Worm (Caenorhabditis elegans) whole organism, late embryonic: Measurements from ENCODE around the gene C26E6.1.

ENCODE experiments used
- C08G9.2 ChIP-seq: sonication (generic microtip); optimal IDR thresholded peaks from 2 replicates; lab custom pipeline; 2016; ENCODE audit warnings: mild to moderate bottlenecking, missing genetic modification characterization, moderate library complexity, missing compliant biosample characterization
- C38D4.7 ChIP-seq: fragments of 200-800 bp; sonication (Bioruptor generic); optimal IDR thresholded peaks from 2 replicates; lab custom pipeline; 2018; ENCODE audit warnings: mild to moderate bottlenecking, missing genetic modification characterization, moderate library complexity, missing compliant biosample characterization
- F13H6.1 ChIP-seq: sonication (generic microtip); optimal IDR thresholded peaks from 2 replicates; lab custom pipeline; 2016; ENCODE audit warnings: missing genetic modification characterization, missing compliant biosample characterization
- T23F11.4 ChIP-seq: fragments of 200-800 bp; sonication (Bioruptor generic); optimal IDR thresholded peaks from 2 replicates; lab custom pipeline; 2018; ENCODE audit warnings: mild to moderate bottlenecking, missing genetic modification characterization, missing compliant biosample characterization
- Y22D7AL.16 ChIP-seq: sonication (generic microtip); optimal IDR thresholded peaks from 2 replicates; lab custom pipeline; 2016; ENCODE audit warnings: missing genetic modification characterization, missing compliant biosample characterization
- ama-1 ChIP-seq: fragments of 150-350 bp; optimal IDR thresholded peaks from 2 replicates; lab custom pipeline; 2014
- ceh-14 ChIP-seq: sonication (generic microtip); optimal IDR thresholded peaks from 2 replicates; lab custom pipeline; 2016; ENCODE audit warnings: missing genotype, missing genetic modification characterization, missing compliant biosample characterization
- ceh-2 ChIP-seq: sonication (generic microtip); optimal IDR thresholded peaks from 2 replicates; lab custom pipeline; 2016; ENCODE audit warnings: missing genotype, missing genetic modification characterization, missing compliant biosample characterization
- ceh-22 ChIP-seq: sonication (generic microtip); optimal IDR thresholded peaks from 2 replicates; lab custom pipeline; 2017; ENCODE audit warnings: missing biosample characterization, missing genetic modification characterization
- ceh-24 ChIP-seq: sonication (generic microtip); optimal IDR thresholded peaks from 2 replicates; lab custom pipeline; 2016; ENCODE audit warnings: mild to moderate bottlenecking, missing genetic modification characterization, missing compliant biosample characterization
- ceh-30 ChIP-seq: fragments of 150-350 bp; optimal IDR thresholded peaks from 2 replicates; lab custom pipeline; 2014; ENCODE audit warnings: missing biosample characterization, missing genetic modification characterization
- ceh-31 ChIP-seq: sonication (generic microtip); optimal IDR thresholded peaks from 2 replicates; lab custom pipeline; 2016; ENCODE audit warnings: missing genetic modification characterization, missing compliant biosample characterization
- ceh-34 ChIP-seq: sonication (generic microtip); optimal IDR thresholded peaks from 2 replicates; lab custom pipeline; 2016; ENCODE audit warnings: mild to moderate bottlenecking, missing genetic modification characterization, missing compliant biosample characterization
- ceh-45 ChIP-seq: fragments of 200-800 bp; sonication (Bioruptor generic); IDR thresholded peaks from 2 replicates; pipeline ENCODE4 v1.3.6; 2022; ENCODE audit warnings: missing genetic modification reagents, missing genetic modification characterization, missing compliant biosample characterization
- ceh-48 ChIP-seq: sonication (generic microtip); optimal IDR thresholded peaks from 2 replicates; lab custom pipeline; 2016; ENCODE audit warnings: missing genetic modification characterization, inconsistent platforms, missing compliant biosample characterization
- ceh-6 ChIP-seq: fragments of 200-800 bp; sonication (Bioruptor generic); optimal IDR thresholded peaks from 2 replicates; lab custom pipeline; 2018; ENCODE audit warnings: mild to moderate bottlenecking, missing genetic modification characterization, missing compliant biosample characterization
- ceh-9 ChIP-seq: sonication (generic microtip); optimal IDR thresholded peaks from 2 replicates; lab custom pipeline; 2016; ENCODE audit warnings: mild to moderate bottlenecking, missing genetic modification characterization, inconsistent platforms, missing compliant biosample characterization
- che-1 ChIP-seq: sonication (generic microtip); optimal IDR thresholded peaks from 2 replicates; lab custom pipeline; 2016; ENCODE audit warnings: mild to moderate bottlenecking, missing genetic modification characterization, missing compliant biosample characterization
- dmd-4 ChIP-seq: sonication (generic microtip); optimal IDR thresholded peaks from 2 replicates; lab custom pipeline; 2016; ENCODE audit warnings: borderline replicate concordance, missing genetic modification characterization, missing compliant biosample characterization
- dve-1 ChIP-seq: sonication (generic microtip); optimal IDR thresholded peaks from 2 replicates; lab custom pipeline; 2017; ENCODE audit warnings: antibody characterized with exemption, mild to moderate bottlenecking, missing genetic modification characterization, missing compliant biosample characterization
- elt-2 ChIP-seq: sonication (generic microtip); optimal IDR thresholded peaks from 2 replicates; lab custom pipeline; 2016; ENCODE audit warnings: missing genetic modification reagents, missing genetic modification characterization, missing compliant biosample characterization
- elt-4 ChIP-seq: sonication (generic microtip); optimal IDR thresholded peaks from 2 replicates; lab custom pipeline; 2016; ENCODE audit warnings: missing genetic modification characterization, missing compliant biosample characterization
- ets-4 ChIP-seq: sonication (generic microtip); optimal IDR thresholded peaks from 2 replicates; lab custom pipeline; 2016; ENCODE audit warnings: missing genetic modification characterization, missing compliant biosample characterization
- fax-1 ChIP-seq: sonication (generic microtip); optimal IDR thresholded peaks from 2 replicates; lab custom pipeline; 2016; ENCODE audit warnings: missing genotype, missing genetic modification characterization, missing compliant biosample characterization
- fkh-10 ChIP-seq: fragments of 150-350 bp; optimal IDR thresholded peaks from 2 replicates; lab custom pipeline; 2014; ENCODE audit warnings: missing biosample characterization, missing genetic modification reagents, missing genetic modification characterization
- fkh-6 ChIP-seq: sonication (generic microtip); optimal IDR thresholded peaks from 2 replicates; lab custom pipeline; 2016; ENCODE audit warnings: missing genetic modification characterization, missing compliant biosample characterization
- gmeb-2 ChIP-seq: sonication (generic microtip); optimal IDR thresholded peaks from 2 replicates; lab custom pipeline; 2016; ENCODE audit warnings: missing genetic modification characterization, inconsistent platforms, missing compliant biosample characterization
- hlh-13 ChIP-seq: fragments of 200-800 bp; sonication (Bioruptor generic); optimal IDR thresholded peaks from 2 replicates; lab custom pipeline; 2018; ENCODE audit warnings: mild to moderate bottlenecking, missing genetic modification characterization, missing compliant biosample characterization
- hlh-15 ChIP-seq: sonication (generic microtip); optimal IDR thresholded peaks from 2 replicates; lab custom pipeline; 2016; ENCODE audit warnings: missing genetic modification characterization, missing compliant biosample characterization
- hlh-30 ChIP-seq: sonication (generic microtip); optimal IDR thresholded peaks from 2 replicates; lab custom pipeline; 2017; ENCODE audit warnings: antibody characterized with exemption, missing genetic modification characterization, missing compliant biosample characterization; ENCODE audit not compliant: insufficient read depth
- hlh-6 ChIP-seq: sonication (generic microtip); optimal IDR thresholded peaks from 2 replicates; lab custom pipeline; 2016; ENCODE audit warnings: missing genotype, missing genetic modification characterization, missing compliant biosample characterization
- lim-6 ChIP-seq: sonication (generic microtip); optimal IDR thresholded peaks from 2 replicates; lab custom pipeline; 2016; ENCODE audit warnings: missing genetic modification characterization, missing compliant biosample characterization
- lin-11 ChIP-seq: fragments of 200-800 bp; sonication (Bioruptor generic); optimal IDR thresholded peaks from 2 replicates; lab custom pipeline; 2018; ENCODE audit warnings: mild to moderate bottlenecking, missing genetic modification characterization, missing compliant biosample characterization
- mec-3 ChIP-seq: sonication (generic microtip); optimal IDR thresholded peaks from 2 replicates; lab custom pipeline; 2016; ENCODE audit warnings: borderline replicate concordance, missing genetic modification characterization, missing compliant biosample characterization
- nfya-1 ChIP-seq: sonication (generic microtip); optimal IDR thresholded peaks from 2 replicates; lab custom pipeline; 2017; ENCODE audit warnings: missing genetic modification characterization, mild to moderate bottlenecking, missing compliant biosample characterization, antibody characterized with exemption, moderate library complexity
- nhr-11 ChIP-seq: fragments of 150-350 bp; optimal IDR thresholded peaks from 2 replicates; lab custom pipeline; 2014; ENCODE audit warnings: missing biosample characterization, missing genetic modification characterization
- nhr-232 ChIP-seq: sonication (generic microtip); optimal IDR thresholded peaks from 2 replicates; lab custom pipeline; 2016; ENCODE audit warnings: missing genetic modification characterization, missing compliant biosample characterization
- npax-4 ChIP-seq: sonication (generic microtip); optimal IDR thresholded peaks from 2 replicates; lab custom pipeline; 2016; ENCODE audit warnings: missing genetic modification characterization, missing compliant biosample characterization
- pat-9 ChIP-seq: fragments of 200-800 bp; sonication (Bioruptor generic); optimal IDR thresholded peaks from 2 replicates; lab custom pipeline; 2018; ENCODE audit warnings: mild to moderate bottlenecking, missing genetic modification characterization, moderate library complexity, missing compliant biosample characterization
- pax-1 ChIP-seq: fragments of 150-350 bp; optimal IDR thresholded peaks from 2 replicates; lab custom pipeline; 2014; ENCODE audit warnings: missing biosample characterization, missing genetic modification characterization
- pha-2 ChIP-seq: sonication (generic microtip); optimal IDR thresholded peaks from 2 replicates; lab custom pipeline; 2017; ENCODE audit warnings: mild to moderate bottlenecking, missing genetic modification characterization, missing compliant biosample characterization
- pha-4 ChIP-seq: fragments of 150-350 bp; optimal IDR thresholded peaks from 2 replicates; lab custom pipeline; 2018; ENCODE audit warnings: missing biosample characterization, missing genetic modification reagents, missing genetic modification characterization
- pqm-1 ChIP-seq: sonication (generic microtip); optimal IDR thresholded peaks from 2 replicates; lab custom pipeline; 2016; ENCODE audit warnings: missing genetic modification characterization, missing compliant biosample characterization
- pros-1 ChIP-seq: fragments of 150-350 bp; optimal IDR thresholded peaks from 2 replicates; lab custom pipeline; 2014; ENCODE audit warnings: missing biosample characterization, missing genetic modification reagents, missing genetic modification characterization
- ref-2 ChIP-seq: sonication (generic microtip); optimal IDR thresholded peaks from 2 replicates; lab custom pipeline; 2016; ENCODE audit warnings: missing genetic modification characterization, missing compliant biosample characterization
- sdc-2 ChIP-seq: sonication (generic microtip); optimal IDR thresholded peaks from 2 replicates; lab custom pipeline; 2016; ENCODE audit warnings: missing genotype, missing genetic modification characterization, missing compliant biosample characterization
- sox-2 ChIP-seq: fragments of 200-800 bp; sonication (Bioruptor generic); IDR thresholded peaks from 2 replicates; pipeline ENCODE4 v1.3.6; 2022; ENCODE audit warnings: missing genetic modification reagents, missing genetic modification characterization, missing compliant biosample characterization
- sox-4 ChIP-seq: sonication (generic microtip); optimal IDR thresholded peaks from 2 replicates; lab custom pipeline; 2017; ENCODE audit warnings: mild to moderate bottlenecking, missing genetic modification characterization, inconsistent platforms, missing compliant biosample characterization
- syd-9 ChIP-seq: sonication (generic microtip); optimal IDR thresholded peaks from 2 replicates; lab custom pipeline; 2016; ENCODE audit warnings: mild to moderate bottlenecking, missing genetic modification characterization, moderate library complexity, missing compliant biosample characterization
- tbx-2 ChIP-seq: sonication (generic microtip); optimal IDR thresholded peaks from 2 replicates; lab custom pipeline; 2016; ENCODE audit warnings: missing genetic modification characterization, missing compliant biosample characterization
- tbx-7 ChIP-seq: sonication (generic microtip); optimal IDR thresholded peaks from 2 replicates; lab custom pipeline; 2016; ENCODE audit warnings: missing genotype, missing genetic modification characterization, missing compliant biosample characterization
- unc-42 ChIP-seq: sonication (generic microtip); optimal IDR thresholded peaks from 2 replicates; lab custom pipeline; 2016; ENCODE audit warnings: missing genotype, missing genetic modification characterization, missing compliant biosample characterization
- unc-55 ChIP-seq: sonication (generic microtip); optimal IDR thresholded peaks from 2 replicates; lab custom pipeline; 2017; ENCODE audit warnings: missing biosample characterization, missing genetic modification reagents, missing genetic modification characterization
- unc-86 ChIP-seq: sonication (generic microtip); optimal IDR thresholded peaks from 2 replicates; lab custom pipeline; 2016; ENCODE audit warnings: missing genetic modification characterization, missing compliant biosample characterization
- ztf-16 ChIP-seq: sonication (generic microtip); optimal IDR thresholded peaks from 2 replicates; lab custom pipeline; 2017; ENCODE audit warnings: missing genetic modification characterization, missing compliant biosample characterization

C26E6.1 gene

DNA sequence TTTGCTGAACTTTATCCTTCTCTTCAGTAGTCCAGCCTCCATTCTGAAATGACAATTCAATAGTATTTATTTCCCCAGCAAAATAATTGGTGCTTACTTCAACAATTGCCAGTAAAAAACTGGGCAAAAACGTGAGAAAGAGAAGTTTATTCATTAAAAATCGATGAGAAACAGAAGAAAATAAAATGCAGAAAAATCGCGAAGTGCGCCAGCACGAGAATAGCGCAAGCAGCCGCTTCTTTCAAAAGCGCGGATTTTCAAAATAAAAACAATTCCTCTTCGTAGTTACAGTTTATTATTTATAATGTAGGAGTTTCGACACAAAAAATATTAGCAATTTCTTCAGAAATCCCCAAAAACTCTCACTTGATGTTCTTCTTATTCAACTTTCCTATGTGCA lies 6.2 kb downstream of the C26E6.1 start, which contains the start of gene C27F2.9:
Gene C27F2.9, minus strand, starts transcription at position 159 of the 400 bp plus-strand sequence.
- no peak for TF ChIP-seq fkh-6
- TF ChIP-seq tbx-7 (tag; lab: Kevin White, UChicago) = peak; percentile 44
- no peak for TF ChIP-seq hlh-30
- TF ChIP-seq pqm-1 (tag; lab: Kevin White, UChicago) = no peak
- TF ChIP-seq ceh-31 (tag; lab: Kevin White, UChicago) = peak; percentile 73
- TF ChIP-seq ceh-2 = peak; percentile 1
- peak; percentile 76 for TF ChIP-seq tbx-2 (tag; lab: Kevin White, UChicago)
- TF ChIP-seq pros-1 (tag; lab: Kevin White, UChicago) = no peak
- TF ChIP-seq ceh-22 (tag; lab: Kevin White, UChicago) = no peak
- no peak for TF ChIP-seq hlh-15 (tag; lab: Kevin White, UChicago)
- no peak for TF ChIP-seq pha-2 (tag; lab: Kevin White, UChicago)
- no peak for TF ChIP-seq ceh-45
- TF ChIP-seq syd-9 = no peak
- no peak for TF ChIP-seq gmeb-2 (tag; lab: Kevin White, UChicago)
- peak; percentile 77 for TF ChIP-seq ets-4 (tag; lab: Kevin White, UChicago)
- peak; percentile 26 for TF ChIP-seq unc-55
- no peak for TF ChIP-seq T23F11.4 (GFP tag; lab: Kevin White, UChicago)
- peak; percentile 61 for TF ChIP-seq elt-2 (tag; lab: Kevin White, UChicago)
- no peak for TF ChIP-seq nhr-232 (tag; lab: Kevin White, UChicago)
- peak; percentile 56 for TF ChIP-seq unc-42 (tag; lab: Kevin White, UChicago)
- no peak for TF ChIP-seq ceh-9 (tag; lab: Kevin White, UChicago)
- TF ChIP-seq fkh-10 (GFP tag; lab: Kevin White, UChicago) = no peak
- no peak for TF ChIP-seq sox-4 (tag; lab: Kevin White, UChicago)
- TF ChIP-seq lim-6 = no peak
- TF ChIP-seq mec-3 (tag; lab: Kevin White, UChicago) = no peak
- no peak for TF ChIP-seq pha-4 (tag; lab: Kevin White, UChicago)
- no peak for TF ChIP-seq ceh-14 (tag; lab: Kevin White, UChicago)
- TF ChIP-seq ama-1 (lab: Kevin White, UChicago) = no peak
- no peak for TF ChIP-seq fax-1 (tag; lab: Kevin White, UChicago)
- TF ChIP-seq hlh-6 (tag; lab: Kevin White, UChicago) = no peak
- TF ChIP-seq hlh-13 (GFP tag; lab: Kevin White, UChicago) = no peak
- peak; percentile 25 for TF ChIP-seq lin-11 (tag; lab: Kevin White, UChicago)
- TF ChIP-seq ref-2 (tag; lab: Kevin White, UChicago) = peak; percentile 47
- no peak for TF ChIP-seq ceh-24 (tag; lab: Kevin White, UChicago)
- no peak for TF ChIP-seq dmd-4
- peak; percentile 18 for TF ChIP-seq unc-86 (tag; lab: Kevin White, UChicago)
- TF ChIP-seq nfya-1 (tag; lab: Kevin White, UChicago) = peak; percentile 82
- peak; percentile 48 for TF ChIP-seq sox-2 (GFP tag; lab: Robert Waterston, UW)
- no peak for TF ChIP-seq elt-4 (tag; lab: Kevin White, UChicago)
- peak; percentile 23 for TF ChIP-seq dve-1 (tag; lab: Kevin White, UChicago)
- no peak for TF ChIP-seq ceh-6 (GFP tag; lab: Kevin White, UChicago)
- TF ChIP-seq ceh-48 (tag; lab: Kevin White, UChicago) = peak; percentile 81
- TF ChIP-seq ceh-30 (tag; lab: Kevin White, UChicago) = peak; percentile 24
- no peak for TF ChIP-seq pax-1 (tag; lab: Kevin White, UChicago)
- no peak for TF ChIP-seq pat-9 (tag; lab: Kevin White, UChicago)
- no peak for TF ChIP-seq C38D4.7 (GFP tag; lab: Kevin White, UChicago)
- peak; percentile 1 for TF ChIP-seq npax-4 (tag; lab: Kevin White, UChicago)
- peak; percentile 50 for TF ChIP-seq sdc-2 (tag; lab: Kevin White, UChicago)
- TF ChIP-seq F13H6.1 (tag; lab: Kevin White, UChicago) = no peak
- peak; percentile 4 for TF ChIP-seq C08G9.2
- no peak for TF ChIP-seq che-1 (tag; lab: Kevin White, UChicago)
- no peak for TF ChIP-seq nhr-11 (tag; lab: Kevin White, UChicago)
- peak; percentile 51 for TF ChIP-seq ceh-34 (tag; lab: Kevin White, UChicago)
- no peak for TF ChIP-seq ztf-16
- TF ChIP-seq Y22D7AL.16 (tag; lab: Kevin White, UChicago) = peak; percentile 16
